Fruit fly (Drosophila melanogaster) whole organism, embryonic: ENCODE results near the gene CG32488.

ENCODE experiments used
- ATbp ChIP-seq: fragments of 200-800 bp; sonication (Bioruptor generic); optimal IDR thresholded peaks from 2 replicates; lab custom pipeline; 2017; ENCODE audit warnings: missing biosample characterization, mild to moderate bottlenecking, missing genetic modification characterization, missing genetic modification reagents
- Abd-B ChIP-seq: fragments of 200-800 bp; sonication (Bioruptor generic); optimal IDR thresholded peaks from 2 replicates; lab custom pipeline; 2018; ENCODE audit warnings: missing biosample characterization, mild to moderate bottlenecking, missing genetic modification characterization, moderate library complexity
- Ada2b ChIP-seq: fragments of 200-800 bp; sonication (Bioruptor generic); IDR thresholded peaks from 2 replicates; pipeline ENCODE4 v1.3.6; 2022; ENCODE audit warnings: missing biosample characterization, missing genetic modification characterization
- Asciz ChIP-seq: fragments of 200-800 bp; sonication (Bioruptor generic); optimal IDR thresholded peaks from 2 replicates; lab custom pipeline; 2017; ENCODE audit warnings: missing biosample characterization, mild to moderate bottlenecking, missing genetic modification characterization, missing genetic modification reagents
- Awh ChIP-seq: fragments of 200-800 bp; sonication (Bioruptor generic); IDR thresholded peaks from 2 replicates; pipeline ENCODE4, ENCODE4 v1.3.6; 2022; ENCODE audit warnings: missing biosample characterization, missing genetic modification characterization
- C15 ChIP-seq: fragments of 200-800 bp; sonication (Bioruptor generic); IDR thresholded peaks from 3 replicates; pipeline ENCODE4 v1.3.6; 2022; ENCODE audit warnings: missing biosample characterization, missing genetic modification characterization
- CG10462 ChIP-seq: fragments of 200-800 bp; sonication (Bioruptor generic); optimal IDR thresholded peaks from 2 replicates; lab custom pipeline; 2016; ENCODE audit warnings: missing biosample characterization, missing genetic modification characterization
- CG12744 ChIP-seq: fragments of 200-800 bp; sonication (Bioruptor generic); optimal IDR thresholded peaks from 2 replicates; lab custom pipeline; 2016; ENCODE audit warnings: missing biosample characterization, missing genetic modification characterization
- CG14965 ChIP-seq: fragments of 200-800 bp; sonication (Bioruptor generic); optimal IDR thresholded peaks from 2 replicates; lab custom pipeline; 2016; ENCODE audit warnings: missing biosample characterization, missing genetic modification characterization, borderline replicate concordance
- CG1647 ChIP-seq: fragments of 200-800 bp; sonication (Bioruptor generic); optimal IDR thresholded peaks from 3 replicates; lab custom pipeline; 2016; ENCODE audit warnings: missing biosample characterization, missing genetic modification characterization
- CG17829 ChIP-seq: fragments of 200-800 bp; optimal IDR thresholded peaks from 2 replicates; lab custom pipeline; 2019; ENCODE audit warnings: missing biosample characterization, mild to moderate bottlenecking, missing genetic modification characterization, moderate library complexity
- CG18262 ChIP-seq: fragments of 200-800 bp; optimal IDR thresholded peaks from 3 replicates; lab custom pipeline; 2019; ENCODE audit warnings: missing biosample characterization, mild to moderate bottlenecking, missing genetic modification characterization, moderate library complexity
- CG2116 ChIP-seq: fragments of 200-800 bp; sonication (Bioruptor generic); optimal IDR thresholded peaks from 3 replicates; lab custom pipeline; 2018; ENCODE audit warnings: missing biosample characterization, mild to moderate bottlenecking, missing genetic modification characterization
- CG32767 ChIP-seq: fragments of 200-800 bp; sonication (Bioruptor generic); IDR thresholded peaks from 2 replicates; pipeline ENCODE4 v1.3.6; 2022; ENCODE audit warnings: missing biosample characterization, missing genetic modification characterization
- CG3407 ChIP-seq: fragments of 200-800 bp; sonication (Bioruptor generic); optimal IDR thresholded peaks from 2 replicates; lab custom pipeline; 2018; ENCODE audit warnings: missing biosample characterization, mild to moderate bottlenecking, missing genetic modification characterization
- CG4282 ChIP-seq: fragments of 200-800 bp; sonication (Bioruptor generic); optimal IDR thresholded peaks from 2 replicates; lab custom pipeline; 2016; ENCODE audit warnings: missing biosample characterization, missing genetic modification characterization
- CG7839 ChIP-seq: fragments of 200-800 bp; sonication (Bioruptor generic); optimal IDR thresholded peaks from 3 replicates; lab custom pipeline; 2018; ENCODE audit warnings: missing biosample characterization, mild to moderate bottlenecking, missing genetic modification characterization, moderate library complexity
- CG8281 ChIP-seq: fragments of 200-800 bp; sonication (Bioruptor generic); optimal IDR thresholded peaks from 2 replicates; lab custom pipeline; 2018; ENCODE audit warnings: missing biosample characterization, mild to moderate bottlenecking, missing genetic modification characterization, moderate library complexity
- CG9437 ChIP-seq: fragments of 200-800 bp; sonication (Bioruptor generic); optimal IDR thresholded peaks from 2 replicates; lab custom pipeline; 2018; ENCODE audit warnings: missing biosample characterization, mild to moderate bottlenecking, missing genetic modification characterization
- D ChIP-seq, 2 experiments: fragments of 200-800 bp in 1 of 2; fragments of >200 bp in 1 of 2; sonication (Bioruptor generic) in 1 of 2; optimal IDR thresholded peaks; 2 replicates in 1 of 2; 3 replicates in 1 of 2; lab custom pipeline; 2017; ENCODE audit warnings: mild to moderate bottlenecking in 1 of 2, missing biosample characterization in 1 of 2, missing genetic modification characterization in 1 of 2, missing genetic modification reagents in 1 of 2
- Deaf1 ChIP-seq: fragments of 200-800 bp; optimal IDR thresholded peaks from 3 replicates; lab custom pipeline; 2019; ENCODE audit warnings: missing biosample characterization, mild to moderate bottlenecking, missing genetic modification characterization, moderate library complexity
- Doc2 ChIP-seq: fragments of 200-800 bp; sonication (Bioruptor generic); IDR thresholded peaks from 2 replicates; pipeline ENCODE4 v1.3.6; 2022; ENCODE audit warnings: missing biosample characterization, missing genetic modification characterization
- ERR ChIP-seq: fragments of 200-800 bp; sonication (Bioruptor generic); optimal IDR thresholded peaks from 2 replicates; lab custom pipeline; 2016; ENCODE audit warnings: missing biosample characterization, missing genetic modification characterization
- HmgD ChIP-seq: fragments of 200-800 bp; sonication (Bioruptor generic); optimal IDR thresholded peaks from 3 replicates; lab custom pipeline; 2016; ENCODE audit warnings: missing biosample characterization, missing genetic modification characterization
- MBD-R2 ChIP-seq: fragments of 200-800 bp; sonication (Bioruptor generic); IDR thresholded peaks from 2 replicates; pipeline ENCODE4 v1.3.6; 2022; ENCODE audit warnings: missing biosample characterization, missing genetic modification characterization
- NC2α ChIP-seq: fragments of 200-800 bp; sonication (Bioruptor generic); optimal IDR thresholded peaks from 2 replicates; lab custom pipeline; 2016; ENCODE audit warnings: missing biosample characterization, missing genetic modification characterization
- NFAT ChIP-seq: fragments of 200-800 bp; sonication (Bioruptor generic); IDR thresholded peaks from 2 replicates; pipeline ENCODE4 v1.3.6; 2022; ENCODE audit warnings: missing biosample characterization, missing genetic modification characterization
- Nf-YC ChIP-seq: fragments of 200-800 bp; optimal IDR thresholded peaks from 3 replicates; lab custom pipeline; 2019; ENCODE audit warnings: missing biosample characterization, mild to moderate bottlenecking, missing genetic modification characterization, moderate library complexity
- Stat92E ChIP-seq, 3 experiments: fragments of >200 bp in 2 of 3; fragments of 200-800 bp in 1 of 3; sonication (Bioruptor generic) in 1 of 3; optimal IDR thresholded peaks; 2 replicates each; lab custom pipeline; 2017 to 2019; ENCODE audit warnings: missing biosample characterization in 3 of 3, missing genetic modification characterization in 3 of 3, mild to moderate bottlenecking in 1 of 3, moderate library complexity in 1 of 3
- Tbp ChIP-seq: fragments of >200 bp; optimal IDR thresholded peaks from 2 replicates; lab custom pipeline; 2018; ENCODE audit warnings: missing biosample characterization, missing genetic modification characterization
- az2 ChIP-seq: fragments of 200-800 bp; sonication (Bioruptor generic); optimal IDR thresholded peaks from 3 replicates; lab custom pipeline; 2016; ENCODE audit warnings: missing biosample characterization, missing genetic modification characterization
- bcd ChIP-seq: fragments of 200-800 bp; sonication (Bioruptor generic); optimal IDR thresholded peaks from 2 replicates; lab custom pipeline; 2017; ENCODE audit warnings: missing biosample characterization, mild to moderate bottlenecking, missing genetic modification characterization
- bigmax ChIP-seq: fragments of 200-800 bp; sonication (Bioruptor generic); optimal IDR thresholded peaks from 2 replicates; lab custom pipeline; 2018; ENCODE audit warnings: missing biosample characterization, mild to moderate bottlenecking, missing genetic modification characterization
- bowl ChIP-seq: fragments of 200-800 bp; sonication (Bioruptor generic); IDR thresholded peaks from 2 replicates; pipeline ENCODE4 v1.3.6; 2022; ENCODE audit warnings: missing biosample characterization, missing genetic modification characterization
- chm ChIP-seq: fragments of 200-800 bp; sonication (Bioruptor generic); IDR thresholded peaks from 2 replicates; pipeline ENCODE4 v1.3.6; 2022; ENCODE audit warnings: missing biosample characterization, missing genetic modification characterization
- dmrt11E ChIP-seq: fragments of 200-800 bp; sonication (Bioruptor generic); optimal IDR thresholded peaks from 3 replicates; lab custom pipeline; 2018; ENCODE audit warnings: missing biosample characterization, mild to moderate bottlenecking, missing genetic modification characterization, moderate library complexity
- ftz-f1 ChIP-seq: fragments of 200-800 bp; sonication (Bioruptor generic); optimal IDR thresholded peaks from 2 replicates; lab custom pipeline; 2016; ENCODE audit warnings: missing biosample characterization, missing genetic modification characterization
- fu2 ChIP-seq: fragments of 200-800 bp; sonication (Bioruptor generic); optimal IDR thresholded peaks from 2 replicates; lab custom pipeline; 2016; ENCODE audit warnings: missing biosample characterization, missing genetic modification characterization
- kni ChIP-seq: fragments of 200-800 bp; sonication (Bioruptor generic); optimal IDR thresholded peaks from 3 replicates; lab custom pipeline; 2017; ENCODE audit warnings: mild to moderate bottlenecking, missing biosample characterization, missing genetic modification reagents, missing genetic modification characterization
- lilli ChIP-seq: fragments of 200-800 bp; sonication (Bioruptor generic); optimal IDR thresholded peaks from 3 replicates; lab custom pipeline; 2016; ENCODE audit warnings: missing biosample characterization, missing genetic modification characterization
- pnt ChIP-seq: fragments of 200-800 bp; sonication (Bioruptor generic); optimal IDR thresholded peaks from 3 replicates; lab custom pipeline; 2016; ENCODE audit warnings: missing biosample characterization, missing genetic modification characterization
- sc ChIP-seq, 3 experiments: fragments of >200 bp in 2 of 3; fragments of 200-800 bp in 1 of 3; sonication (Bioruptor generic) in 1 of 3; optimal IDR thresholded peaks; 2 replicates in 2 of 3; 3 replicates in 1 of 3; lab custom pipeline; 2017; ENCODE audit warnings: mild to moderate bottlenecking in 1 of 3, missing biosample characterization in 1 of 3, missing genetic modification characterization in 1 of 3, missing genetic modification reagents in 1 of 3
- sens-2 ChIP-seq: fragments of 200-800 bp; sonication (Bioruptor generic); IDR thresholded peaks from 2 replicates; pipeline ENCODE4 v1.3.6; 2022; ENCODE audit warnings: missing biosample characterization, missing genetic modification characterization
- sisA ChIP-seq: fragments of 200-800 bp; sonication (Bioruptor generic); IDR thresholded peaks from 2 replicates; pipeline ENCODE4 v1.3.6; 2022; ENCODE audit warnings: missing biosample characterization, missing genetic modification characterization
- stwl ChIP-seq: fragments of 200-800 bp; sonication (Bioruptor generic); optimal IDR thresholded peaks from 3 replicates; lab custom pipeline; 2018; ENCODE audit warnings: missing biosample characterization, mild to moderate bottlenecking, missing genetic modification characterization, moderate library complexity
- trem ChIP-seq: fragments of 200-800 bp; optimal IDR thresholded peaks from 3 replicates; lab custom pipeline; 2019; ENCODE audit warnings: missing biosample characterization, mild to moderate bottlenecking, missing genetic modification characterization, moderate library complexity
- zfh1 ChIP-seq: fragments of 200-800 bp; sonication (Bioruptor generic); IDR thresholded peaks from 3 replicates; pipeline ENCODE4 v1.3.6; 2022; ENCODE audit warnings: missing biosample characterization, missing genetic modification characterization
- zfh2 ChIP-seq: fragments of 200-800 bp; sonication (Bioruptor generic); optimal IDR thresholded peaks from 2 replicates; lab custom pipeline; 2016; ENCODE audit warnings: missing biosample characterization, missing genetic modification characterization

Gene CG32488

dm6 chr3L:3060054-3060979, 44.4 kb upstream of the CG32488 start (continued):
- TF ChIP-seq CG32767 (peak; percentile 99), CG18262 (tag; lab: Kevin White, UChicago) (peak; percentile 97), Nf-YC (tag; lab: Kevin White, UChicago) (peak; percentile 81), Stat92E (GFP tag; optimal IDR thresholded peaks at IDR 0.05; lab: Kevin White, UChicago) (no peak), Deaf1 (peak; percentile 79), HmgD (GFP tag; lab: Kevin White, UChicago) (peak; percentile 97), NFAT (GFP tag; lab: Robert Waterston, UW) (peak; percentile 99), CG17829 (tag; lab: Kevin White, UChicago) (peak; percentile 97), CG14965 (GFP tag; lab: Kevin White, UChicago) (peak; percentile 86), zfh1 (GFP tag; lab: Robert Waterston, UW) (peak; percentile 99), CG3407 (peak; percentile 96), CG12744 (GFP tag; lab: Kevin White, UChicago) (peak; percentile 98), Tbp (no peak), CG2116 (GFP tag; lab: Kevin White, UChicago) (peak; percentile 80), Abd-B (GFP tag; lab: Kevin White, UChicago) (peak; percentile 97), chm (GFP tag; lab: Robert Waterston, UW) (peak; percentile 99), stwl (tag; lab: Kevin White, UChicago) (no peak), Doc2 (GFP tag; lab: Robert Waterston, UW) (peak; percentile 98), CG4282 (GFP tag; lab: Kevin White, UChicago) (peak; percentile 97), sisA (peak; percentile 100), CG8281 (tag; lab: Kevin White, UChicago) (peak; percentile 90), CG1647 (peak; percentile 98), sens-2 (GFP tag; lab: Robert Waterston, UW) (peak; percentile 98), ftz-f1 (peak; percentile 96), zfh2 (GFP tag; lab: Kevin White, UChicago) (peak; percentile 99), trem (tag; lab: Kevin White, UChicago) (peak; percentile 91), Awh (GFP tag; lab: Robert Waterston, UW) (peak; percentile 99), dmrt11E (tag; lab: Kevin White, UChicago) (peak; percentile 92), ERR (GFP tag; lab: Kevin White, UChicago) (peak; percentile 98), az2 (GFP tag; lab: Kevin White, UChicago) (peak; percentile 99), bcd (GFP tag; lab: Kevin White, UChicago) (peak; percentile 99), CG10462 (GFP tag; lab: Kevin White, UChicago) (peak; percentile 96), C15 (GFP tag; lab: Robert Waterston, UW) (peak; percentile 98), MBD-R2 (peak; percentile 99), Ada2b (GFP tag; lab: Robert Waterston, UW) (peak; percentile 99), lilli (GFP tag; lab: Kevin White, UChicago) (peak; percentile 99), sc (optimal IDR thresholded peaks at IDR 0.05; lab: Kevin White, UChicago) (no peak), sc (GFP tag; optimal IDR thresholded peaks at IDR 0.05; lab: Kevin White, UChicago) (peak; percentile 97), bigmax (GFP tag; lab: Kevin White, UChicago) (peak; percentile 63), CG7839 (tag; lab: Kevin White, UChicago) (peak; percentile 98), pnt (GFP tag; lab: Kevin White, UChicago) (peak; percentile 99), CG9437 (GFP tag; lab: Kevin White, UChicago) (peak; percentile 97), kni (peak; percentile 92), Asciz (GFP tag; lab: Kevin White, UChicago) (peak; percentile 97), ATbp (GFP tag; lab: Kevin White, UChicago) (peak; percentile 99), fu2 (GFP tag; lab: Kevin White, UChicago) (peak; percentile 99), D (optimal IDR thresholded peaks at IDR 0.05; lab: Kevin White, UChicago) (peak; percentile 1), D (GFP tag; optimal IDR thresholded peaks at IDR 0.05; lab: Kevin White, UChicago) (peak; percentile 97), NC2α (GFP tag; lab: Kevin White, UChicago) (peak; percentile 98), bowl (GFP tag; lab: Robert Waterston, UW) (peak; percentile 98)
